Worm (Caenorhabditis elegans): ENCODE results near the gene dpy-20.

DNA sequence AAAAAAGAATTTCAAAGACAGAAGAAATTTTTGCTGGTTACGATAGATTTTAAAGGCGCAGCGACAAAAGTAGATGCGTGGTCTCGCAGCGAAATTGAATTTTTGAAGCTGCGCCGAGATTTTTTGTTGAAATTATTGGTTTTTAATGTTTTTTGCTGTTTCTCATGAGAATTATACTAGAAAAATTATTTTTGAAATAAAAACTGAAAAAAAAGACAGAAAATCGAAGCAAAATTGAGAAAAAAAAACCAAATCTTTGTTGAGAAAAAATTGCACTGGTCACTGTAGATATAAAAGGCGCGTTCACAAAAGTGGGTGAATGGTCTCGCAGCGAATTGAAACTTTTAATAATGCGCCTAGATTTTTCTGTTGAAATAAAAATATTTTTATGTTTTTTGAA is 5.0 kb downstream of the dpy-20 start:
- no peak for TF ChIP-seq ces-1 (GFP tag; optimal IDR thresholded peaks at IDR 0.05)
- TF ChIP-seq ama-1 (optimal IDR thresholded peaks at IDR 0.05) = no peak
- no peak for TF ChIP-seq skn-1 (tag; optimal IDR thresholded peaks at IDR 0.05)
- no peak for TF ChIP-seq daf-8 (GFP tag; IDR thresholded peaks at IDR 0.05)
- no peak for TF ChIP-seq dpl-1 (GFP tag; optimal IDR thresholded peaks at IDR 0.05)
- TF ChIP-seq egl-27 (tag; optimal IDR thresholded peaks at IDR 0.05) = no peak
- no peak for TF ChIP-seq nhr-11 (tag; optimal IDR thresholded peaks at IDR 0.05)
- no peak for TF ChIP-seq lin-1 (GFP tag; IDR thresholded peaks at IDR 0.05)

Measured in whole organism, L4 larva.